Worm (Caenorhabditis elegans): ENCODE data around the gene nars-2.

nars-2 gene

DNA sequence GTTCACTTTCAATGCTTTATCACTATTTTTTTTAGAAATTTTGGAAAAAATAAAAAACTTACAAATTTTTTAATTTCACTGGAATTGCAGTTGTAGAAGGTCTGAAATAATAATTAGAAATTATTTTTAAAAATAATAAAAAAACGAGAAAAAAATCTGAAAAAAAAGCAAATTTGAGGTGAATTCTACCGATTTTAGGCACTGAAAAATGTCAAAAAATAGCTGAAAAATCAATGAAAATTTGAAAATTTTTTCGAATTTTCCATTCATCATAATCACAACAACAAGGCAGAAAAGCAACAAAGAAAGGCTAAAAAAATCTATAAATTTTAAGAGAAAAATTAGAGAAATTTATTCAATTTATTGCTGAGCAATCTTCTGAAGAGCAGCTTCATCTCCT is at the start of gene nars-2:
Gene nars-2, minus strand, starts transcription at position 101 of the 400 bp plus-strand sequence.
- TF ChIP-seq him-1 (tag; optimal IDR thresholded peaks at IDR 0.05), result no peak

DNA sequence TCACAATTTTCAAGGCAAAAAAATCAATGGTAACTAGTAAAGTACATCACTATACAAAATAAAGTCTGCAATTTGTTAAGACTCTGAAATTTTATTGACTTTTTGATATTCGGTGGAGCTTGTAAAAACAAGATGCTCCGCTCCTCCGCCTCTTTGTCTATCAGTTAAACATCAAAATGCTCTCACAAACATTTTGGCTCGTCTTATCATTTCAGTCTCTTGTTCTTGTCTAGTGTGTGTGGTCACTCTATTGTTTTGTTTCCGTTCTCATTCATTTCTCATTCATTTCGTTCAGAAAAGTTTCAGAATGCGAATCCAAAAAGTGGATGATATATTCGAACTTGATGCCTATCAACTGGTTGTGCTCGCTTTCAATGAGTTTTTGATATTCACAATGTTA is 47.5 kb upstream of the nars-2 start, which contains the start of gene Y66D12A.13:
Gene Y66D12A.13, plus strand, starts transcription at position 301 of the 400 bp plus-strand sequence.
- no peak for TF ChIP-seq dao-5 (tag; optimal IDR thresholded peaks at IDR 0.05)
- no peak for TF ChIP-seq him-1 (tag; optimal IDR thresholded peaks at IDR 0.05)
- TF ChIP-seq W03F9.2 (tag; optimal IDR thresholded peaks at IDR 0.05), result no peak

DNA sequence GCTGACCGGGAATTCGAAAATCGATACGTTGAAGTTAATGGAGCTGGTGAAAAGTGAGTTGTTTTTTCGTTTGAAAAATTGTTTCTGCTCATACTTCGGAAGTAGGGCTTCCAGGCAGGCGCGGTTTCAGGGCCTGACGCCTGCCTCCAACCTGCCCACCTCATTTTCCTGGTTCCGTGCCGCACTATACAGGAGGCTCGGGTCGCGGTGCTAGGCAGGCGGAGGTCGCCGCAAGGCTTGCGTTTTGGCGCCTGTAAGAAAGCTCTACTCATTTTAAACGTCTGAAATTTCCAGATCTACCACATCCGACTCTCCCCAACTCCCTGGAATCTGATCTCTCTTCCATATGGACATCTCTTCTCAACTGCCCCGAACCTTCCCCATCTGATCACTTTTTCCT is 44.4 kb upstream of the nars-2 start:
- TF ChIP-seq dao-5 (tag; optimal IDR thresholded peaks at IDR 0.05) (no peak), W03F9.2 (tag; optimal IDR thresholded peaks at IDR 0.05) (no peak), him-1 (tag; optimal IDR thresholded peaks at IDR 0.05) (no peak)

DNA sequence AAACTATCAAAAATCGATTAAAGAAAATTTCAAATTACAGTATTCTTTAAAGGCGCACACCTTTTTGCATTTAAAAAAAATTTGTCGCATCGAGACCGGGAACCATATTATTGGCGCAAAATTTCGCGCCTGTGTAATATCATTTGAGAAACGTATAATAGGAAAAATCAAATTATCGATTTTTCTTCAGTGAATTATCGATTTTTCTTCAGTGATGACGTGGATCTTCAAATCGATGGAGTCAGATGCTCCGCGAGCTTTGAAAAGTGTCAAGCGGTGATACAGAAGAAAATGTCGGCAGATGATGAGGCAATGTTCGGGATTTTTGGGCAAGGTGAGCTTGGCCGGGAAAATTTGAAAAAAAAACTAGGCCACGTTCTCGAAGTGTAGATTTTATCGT is 34.9 kb upstream of the nars-2 start:
- TF ChIP-seq dao-5 (tag; optimal IDR thresholded peaks at IDR 0.05), result no peak

- TF ChIP-seq dao-5 (tag; optimal IDR thresholded peaks at IDR 0.05), result no peak
- no peak for TF ChIP-seq him-1 (tag; optimal IDR thresholded peaks at IDR 0.05)
- no peak for TF ChIP-seq W03F9.2 (tag; optimal IDR thresholded peaks at IDR 0.05)
Measured at ce11 chrIII:11534624-11535079, 34.1 kb upstream of the nars-2 start, which contains the start of gene nrps-1. Gene nrps-1 (plus strand): TSS chrIII:11534674.

ce11 chrIII:11526396-11526795 is 25.8 kb upstream of the nars-2 start, which contains the start of gene xpb-1:
Gene xpb-1 (plus strand): TSS chrIII:11526657.
- TF ChIP-seq him-1 (tag; optimal IDR thresholded peaks at IDR 0.05), result no peak
- peak; percentile 3 for TF ChIP-seq W03F9.2 (tag; optimal IDR thresholded peaks at IDR 0.05)

DNA sequence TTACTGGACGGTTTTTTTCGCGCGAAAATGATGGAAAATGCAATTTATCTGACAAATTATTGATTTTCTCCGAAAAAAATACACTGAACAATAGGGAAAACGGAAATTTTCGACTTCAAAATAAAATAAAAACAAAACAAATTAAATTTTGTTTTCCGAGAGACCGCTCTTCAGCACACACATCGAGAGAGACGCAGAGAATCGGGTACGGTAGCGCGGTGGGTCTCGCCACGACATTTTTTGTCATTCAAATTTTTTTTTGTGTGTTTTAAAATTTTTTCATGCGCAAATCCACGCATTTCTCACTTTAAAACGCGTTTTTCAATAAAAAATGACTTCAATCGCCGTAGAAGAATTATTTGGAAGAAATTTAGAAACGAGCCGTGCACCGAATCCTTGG is 23.5 kb upstream of the nars-2 start:
- TF ChIP-seq W03F9.2 (tag; optimal IDR thresholded peaks at IDR 0.05), result peak; percentile 58
- no peak for TF ChIP-seq dao-5 (tag; optimal IDR thresholded peaks at IDR 0.05)

ce11 chrIII:11523504-11524025 is 23.0 kb upstream of the nars-2 start, which contains the start of the genes Y66D12A.16 and such-1:
Gene Y66D12A.16 (plus strand): TSS chrIII:11523554.
Gene such-1 (minus strand): TSS chrIII:11523759.
- TF ChIP-seq W03F9.2 (tag; optimal IDR thresholded peaks at IDR 0.05) (no peak), dao-5 (tag; optimal IDR thresholded peaks at IDR 0.05) (no peak), him-1 (tag; optimal IDR thresholded peaks at IDR 0.05) (no peak)

DNA sequence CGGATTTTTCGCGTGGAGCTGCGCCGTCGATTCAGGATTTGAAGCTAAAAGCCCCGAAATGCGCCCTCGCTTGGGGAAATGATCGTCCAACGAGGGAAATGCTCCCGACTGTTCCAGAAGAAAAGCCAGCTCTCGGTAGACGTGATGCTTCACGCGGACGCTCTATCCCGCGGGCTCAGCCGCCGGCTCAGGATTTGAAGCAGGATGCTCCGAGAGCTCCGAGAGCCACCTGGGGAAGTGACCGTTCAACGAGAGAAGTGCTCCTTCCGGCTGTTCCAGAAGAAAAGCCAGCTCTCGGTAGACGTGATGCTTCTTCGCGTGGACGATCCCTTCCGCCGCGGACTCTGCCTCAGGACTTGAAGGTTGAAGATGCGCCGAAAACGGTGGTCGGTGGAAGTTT is 10.3 kb upstream of the nars-2 start:
- no peak for TF ChIP-seq dao-5 (tag; optimal IDR thresholded peaks at IDR 0.05)
- no peak for TF ChIP-seq W03F9.2 (tag; optimal IDR thresholded peaks at IDR 0.05)
- no peak for TF ChIP-seq him-1 (tag; optimal IDR thresholded peaks at IDR 0.05)

DNA sequence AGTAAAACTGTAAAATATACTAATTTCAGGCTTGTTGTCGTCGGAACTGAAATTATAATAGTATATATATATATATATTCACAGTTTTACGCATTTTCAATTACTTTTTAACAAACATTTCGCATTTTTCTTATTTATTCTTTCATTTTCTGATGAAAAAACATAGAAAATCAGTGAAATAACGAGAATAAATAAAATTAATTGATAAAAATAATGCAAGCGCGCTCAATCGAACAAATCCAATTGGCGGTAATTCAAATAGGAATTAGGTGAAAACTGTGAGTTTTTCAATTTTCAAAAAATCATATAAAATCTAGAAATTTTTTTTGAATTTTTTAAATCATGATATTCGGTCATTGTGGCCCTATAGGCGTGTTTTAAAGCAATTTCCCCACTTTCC is 9.6 kb upstream of the nars-2 start:
- TF ChIP-seq dao-5 (tag; optimal IDR thresholded peaks at IDR 0.05) (no peak), W03F9.2 (tag; optimal IDR thresholded peaks at IDR 0.05) (no peak), him-1 (tag; optimal IDR thresholded peaks at IDR 0.05) (no peak)

ce11 chrIII:11508816-11509215 is 8.3 kb upstream of the nars-2 start, which contains the start of gene Y66D12A.19:
Gene Y66D12A.19 (plus strand): TSS chrIII:11509081.
- no peak for TF ChIP-seq W03F9.2 (tag; optimal IDR thresholded peaks at IDR 0.05)
- no peak for TF ChIP-seq dao-5 (tag; optimal IDR thresholded peaks at IDR 0.05)
- TF ChIP-seq him-1 (tag; optimal IDR thresholded peaks at IDR 0.05), result no peak

DNA sequence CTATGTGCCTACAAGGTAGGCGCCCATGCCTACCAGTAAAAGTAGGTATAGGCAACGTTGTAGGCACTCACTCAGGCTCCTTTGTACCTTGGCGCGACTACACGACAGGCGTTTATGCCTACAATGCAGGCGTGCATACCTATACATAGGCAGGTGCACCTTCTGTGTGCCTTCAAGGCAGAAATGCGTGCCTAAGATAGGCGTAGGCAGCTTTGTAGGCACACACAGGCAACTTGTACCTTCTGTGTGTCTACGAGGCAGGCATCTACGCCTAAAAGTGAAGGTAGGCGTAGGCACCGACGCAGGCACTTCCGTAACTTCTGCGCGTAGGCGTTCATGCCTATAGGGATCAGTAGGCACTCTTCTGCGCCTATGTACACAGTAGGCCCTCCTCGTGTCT is 5.1 kb upstream of the nars-2 start:
- TF ChIP-seq W03F9.2 (tag; optimal IDR thresholded peaks at IDR 0.05), result no peak
- no peak for TF ChIP-seq dao-5 (tag; optimal IDR thresholded peaks at IDR 0.05)
- TF ChIP-seq him-1 (tag; optimal IDR thresholded peaks at IDR 0.05), result no peak

DNA sequence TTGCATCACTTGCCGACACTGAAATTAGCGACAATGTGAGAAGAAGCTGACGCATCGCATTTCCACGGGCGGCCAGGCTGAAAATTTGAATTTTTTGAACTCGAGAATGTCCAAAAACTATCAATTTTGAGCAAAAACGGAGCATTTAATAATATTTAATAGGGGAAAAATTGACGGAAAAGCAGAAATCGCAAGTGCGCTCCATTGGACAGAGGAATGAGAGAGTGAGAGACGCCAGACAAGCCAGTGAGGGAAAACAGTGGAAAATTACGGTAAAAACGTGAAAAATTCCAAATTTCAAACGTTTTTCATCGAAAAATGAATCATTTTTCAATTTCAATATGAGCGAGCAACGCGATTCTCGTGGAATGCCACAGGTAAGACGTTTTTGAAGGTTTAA is 4.7 kb upstream of the nars-2 start, which contains the start of the genes Y66D12A.21 and spe-6:
Gene Y66D12A.21, minus strand, starts transcription at position 90 of the 400 bp plus-strand sequence.
Gene spe-6, plus strand, starts transcription at position 276 of the 400 bp plus-strand sequence.
- TF ChIP-seq dao-5 (tag; optimal IDR thresholded peaks at IDR 0.05), result no peak
- no peak for TF ChIP-seq him-1 (tag; optimal IDR thresholded peaks at IDR 0.05)
- TF ChIP-seq W03F9.2 (tag; optimal IDR thresholded peaks at IDR 0.05), result no peak

ce11 chrIII:11502753-11503152 is 2.2 kb upstream of the nars-2 start, which contains the start of gene tin-10:
Gene tin-10 (minus strand): TSS chrIII:11502853.
- no peak for TF ChIP-seq dao-5 (tag; optimal IDR thresholded peaks at IDR 0.05)

DNA sequence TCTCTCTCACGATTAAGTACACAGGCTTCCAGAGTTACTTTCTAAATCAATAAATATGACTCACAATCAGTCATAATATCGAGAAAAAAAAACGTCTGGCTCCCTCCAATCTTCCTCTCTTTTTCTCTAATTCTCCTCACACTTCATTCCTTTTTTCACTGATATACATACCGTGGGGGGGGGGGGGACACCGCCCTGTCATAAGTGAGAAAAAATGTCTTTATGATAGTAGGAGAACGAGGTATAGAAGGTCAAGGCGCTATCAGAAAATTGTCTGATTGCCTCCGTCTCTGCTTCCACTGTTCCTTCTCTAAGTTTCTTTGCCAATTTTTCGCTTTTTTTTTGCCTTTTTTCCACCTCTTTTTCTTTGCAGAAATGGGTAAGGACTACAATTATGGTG is 4.1 kb downstream of the nars-2 start, which contains the start of gene Y66D12A.24:
Gene Y66D12A.24, plus strand, starts transcription at position 370 of the 400 bp plus-strand sequence.
- TF ChIP-seq him-1 (tag; optimal IDR thresholded peaks at IDR 0.05), result no peak

All from whole organism, L4/young adult.